Worm (Caenorhabditis elegans): ENCODE measurements around the gene zig-4.

DNA sequence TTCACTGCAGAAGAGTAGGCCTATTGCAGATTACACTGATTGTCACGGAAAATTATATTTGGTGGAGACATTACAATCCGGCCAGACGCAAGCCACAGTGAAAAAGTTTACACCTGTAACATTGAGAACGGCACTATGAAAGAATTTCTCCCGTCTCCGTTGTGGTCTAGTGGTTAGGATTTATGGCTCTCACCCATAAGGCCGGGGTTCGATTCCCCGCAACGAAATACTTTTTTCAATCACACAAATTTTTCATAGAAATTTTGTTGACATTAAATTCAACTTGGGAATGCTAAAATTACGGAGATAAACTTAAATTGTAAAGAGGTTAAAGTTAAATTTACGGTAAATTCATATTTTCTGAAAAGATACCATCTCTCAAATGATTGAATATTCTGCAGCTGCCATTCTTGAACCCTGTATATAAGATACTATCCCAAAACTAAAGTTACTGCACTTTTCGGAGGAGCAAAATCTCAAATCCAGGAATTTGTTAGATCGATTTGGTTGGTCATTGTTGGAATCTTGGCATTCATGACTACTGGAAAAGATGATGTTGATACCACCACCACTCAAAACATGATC, 18.7 kb upstream of the zig-4 start, which contains the start of gene C39D10.1:
- no peak for TF ChIP-seq lsy-2 (tag; optimal IDR thresholded peaks at IDR 0.05)
- no peak for TF ChIP-seq ces-1 (GFP tag; optimal IDR thresholded peaks at IDR 0.05)
